Fruit fly (Drosophila melanogaster) whole organism: ENCODE data around the gene ZnT77C.

Experiments
- CG8478 ChIP-seq: fragments of >200 bp; optimal IDR thresholded peaks from 2 replicates; lab custom pipeline; 2018; ENCODE audit warnings: inconsistent platforms
- Dll ChIP-seq: fragments of >200 bp; optimal IDR thresholded peaks from 2 replicates; lab custom pipeline; 2017
- EcR ChIP-seq, 2 experiments: fragments of >200 bp; optimal IDR thresholded peaks; 2 replicates each; lab custom pipeline; 2017; ENCODE audit warnings: missing biosample characterization in 2 of 2, missing genetic modification characterization in 2 of 2, missing genetic modification reagents in 2 of 2
- pan ChIP-seq: fragments of >200 bp; optimal IDR thresholded peaks from 2 replicates; lab custom pipeline; 2017
- psq ChIP-seq: fragments of >200 bp; optimal IDR thresholded peaks from 2 replicates; lab custom pipeline; 2017
- usp ChIP-seq: fragments of >200 bp; optimal IDR thresholded peaks from 2 replicates; lab custom pipeline; 2017; ENCODE audit warnings: missing biosample characterization, missing genetic modification characterization, mixed read lengths

ZnT77C gene

DNA sequence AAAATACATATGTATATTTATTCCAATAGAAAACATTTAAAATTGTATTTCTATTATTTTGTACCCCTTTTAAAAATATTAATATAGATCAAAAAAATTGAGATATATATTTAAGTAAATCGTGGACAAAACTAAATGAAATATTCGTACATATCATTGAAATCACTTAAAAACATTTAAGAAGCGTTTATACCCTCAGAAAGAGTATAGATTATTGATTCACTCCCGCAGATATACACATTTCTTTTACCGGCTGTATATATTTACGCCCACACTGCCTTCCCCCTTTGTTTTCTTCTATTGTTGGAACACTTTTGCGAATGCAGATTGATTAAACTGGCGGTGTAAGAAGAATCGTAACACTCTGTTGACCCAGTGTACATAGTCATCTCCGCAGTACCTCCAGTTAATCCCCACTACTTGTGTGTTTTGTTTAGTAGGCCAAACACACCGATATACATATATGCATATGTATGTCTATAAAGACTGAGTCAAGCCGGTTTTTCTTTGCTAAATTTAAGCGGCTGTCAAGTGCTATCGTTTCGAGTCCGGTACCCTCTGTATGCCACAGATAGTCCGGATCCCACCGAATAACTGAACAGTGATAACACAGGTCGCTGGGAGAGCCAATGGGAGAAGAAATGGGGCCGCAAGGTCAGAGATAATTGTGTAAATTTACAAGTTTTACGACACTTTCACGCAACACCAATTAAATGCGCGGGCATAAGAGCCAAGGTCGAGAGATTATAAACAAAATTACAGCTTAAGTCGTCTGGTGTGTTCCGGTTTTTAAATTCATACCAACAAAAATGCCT lies 23.0 kb downstream of the ZnT77C start:
- no peak for TF ChIP-seq psq (lab: Kevin White, UChicago)

DNA sequence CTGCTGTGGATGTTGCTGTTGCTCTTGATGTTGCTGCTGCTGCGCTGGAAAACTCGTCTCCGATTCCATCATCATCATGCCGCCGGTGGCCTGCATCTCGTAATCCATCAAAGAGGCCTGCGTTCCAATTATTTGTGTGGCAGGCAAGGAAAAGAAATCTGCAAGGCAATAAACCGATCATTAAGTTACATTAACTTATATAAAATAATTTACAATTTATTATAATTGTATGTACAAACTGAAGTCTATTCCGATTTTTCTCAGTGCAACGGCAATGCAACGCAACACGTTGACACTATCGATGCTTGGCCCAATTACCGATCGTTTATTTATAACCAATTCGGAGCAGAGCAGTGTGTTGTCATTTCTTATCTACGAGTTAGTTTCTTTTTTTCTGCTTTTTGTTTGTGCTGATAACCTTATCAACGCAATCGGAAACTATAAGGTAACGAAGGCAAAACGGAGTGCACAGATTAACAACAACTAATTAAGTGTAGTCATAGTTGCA lies 23.7 kb downstream of the ZnT77C start:
- TF ChIP-seq pan (lab: Kevin White, UChicago) (no peak), usp (GFP tag; lab: Kevin White, UChicago) (no peak), Dll (lab: Kevin White, UChicago) (no peak), EcR (GFP tag; optimal IDR thresholded peaks at IDR 0.05; lab: Kevin White, UChicago) (no peak), psq (lab: Kevin White, UChicago) (no peak), CG8478 (lab: Kevin White, UChicago) (no peak)

DNA sequence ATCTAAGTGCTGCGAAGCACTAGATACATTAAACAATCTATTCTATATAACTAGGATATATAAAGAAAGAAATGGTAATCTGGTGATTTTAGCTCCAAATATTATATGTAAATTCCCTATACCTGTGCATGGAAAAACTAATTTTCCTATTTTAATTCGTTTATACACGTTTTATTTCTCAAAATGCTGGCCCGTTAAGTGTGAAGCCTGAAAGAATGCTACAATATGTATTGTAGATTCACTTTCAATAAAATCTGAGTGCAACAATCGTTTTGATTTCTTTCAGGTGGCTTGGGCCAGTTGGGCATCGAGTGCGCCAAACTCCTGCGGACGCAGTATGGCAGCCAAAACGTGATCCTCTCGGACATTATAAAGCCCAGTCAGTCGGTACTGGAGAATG lies 27.3 kb downstream of the ZnT77C start:
- TF ChIP-seq Dll (lab: Kevin White, UChicago), result no peak
- TF ChIP-seq usp (GFP tag; lab: Kevin White, UChicago), result no peak
- TF ChIP-seq pan (lab: Kevin White, UChicago), result no peak
- no peak for TF ChIP-seq CG8478 (lab: Kevin White, UChicago)
- no peak for TF ChIP-seq EcR (GFP tag; optimal IDR thresholded peaks at IDR 0.05; lab: Kevin White, UChicago)
- TF ChIP-seq psq (lab: Kevin White, UChicago), result no peak

DNA sequence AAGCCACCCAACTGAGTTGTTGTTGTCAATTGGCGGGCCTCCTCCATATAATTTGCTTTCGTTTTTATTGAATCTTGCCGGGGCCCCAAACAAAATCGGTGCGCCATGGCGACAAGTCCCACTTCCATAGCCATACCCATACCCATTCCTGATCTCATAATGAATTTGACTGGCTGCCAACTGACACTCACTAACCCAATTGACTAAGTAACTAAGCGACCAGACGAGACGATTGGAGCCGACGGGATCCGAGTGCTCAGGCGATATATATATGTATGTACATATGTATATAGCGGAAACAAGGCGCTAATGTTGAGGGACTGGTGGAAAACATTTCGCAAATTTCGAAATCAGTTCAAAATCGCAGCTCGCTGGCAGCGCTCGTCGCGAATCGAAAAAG lies 28.1 kb downstream of the ZnT77C start, which contains the start of gene Tdh:
TSS of gene Tdh (plus strand) at position 346 of the 400 bp plus-strand sequence.
- no peak for TF ChIP-seq usp (GFP tag; lab: Kevin White, UChicago)
- no peak for TF ChIP-seq EcR (GFP tag; optimal IDR thresholded peaks at IDR 0.05; lab: Kevin White, UChicago)
- TF ChIP-seq psq (lab: Kevin White, UChicago), result no peak
- TF ChIP-seq pan (lab: Kevin White, UChicago), result no peak
- no peak for TF ChIP-seq CG8478 (lab: Kevin White, UChicago)
- TF ChIP-seq Dll (lab: Kevin White, UChicago), result no peak

DNA sequence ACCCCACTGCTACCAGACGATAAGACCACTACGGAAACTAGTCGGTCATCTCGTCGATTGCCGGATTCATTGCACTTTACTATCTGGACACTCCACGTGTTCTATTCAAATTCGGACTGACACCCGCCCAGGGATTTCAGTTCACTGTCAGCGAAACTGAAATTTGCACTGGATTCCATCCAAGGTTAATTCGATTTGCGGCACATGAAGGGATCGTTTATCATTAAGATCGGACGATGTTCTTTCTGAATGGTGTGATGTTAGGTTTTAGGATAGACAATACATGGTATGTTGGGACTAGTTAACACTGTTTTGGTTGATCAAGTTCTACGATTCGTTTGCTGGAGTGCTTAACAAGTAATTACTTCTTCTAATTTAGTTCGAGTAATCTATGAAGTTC lies 28.8 kb downstream of the ZnT77C start, which contains the start of gene CG42764:
TSS of gene CG42764 (minus strand) at position 101 of the 400 bp plus-strand sequence.
- no peak for TF ChIP-seq Dll (lab: Kevin White, UChicago)
- TF ChIP-seq CG8478 (lab: Kevin White, UChicago), result no peak
- TF ChIP-seq usp (GFP tag; lab: Kevin White, UChicago), result no peak
- TF ChIP-seq pan (lab: Kevin White, UChicago), result no peak
- no peak for TF ChIP-seq EcR (GFP tag; optimal IDR thresholded peaks at IDR 0.05; lab: Kevin White, UChicago)
- TF ChIP-seq psq (lab: Kevin White, UChicago), result no peak

DNA sequence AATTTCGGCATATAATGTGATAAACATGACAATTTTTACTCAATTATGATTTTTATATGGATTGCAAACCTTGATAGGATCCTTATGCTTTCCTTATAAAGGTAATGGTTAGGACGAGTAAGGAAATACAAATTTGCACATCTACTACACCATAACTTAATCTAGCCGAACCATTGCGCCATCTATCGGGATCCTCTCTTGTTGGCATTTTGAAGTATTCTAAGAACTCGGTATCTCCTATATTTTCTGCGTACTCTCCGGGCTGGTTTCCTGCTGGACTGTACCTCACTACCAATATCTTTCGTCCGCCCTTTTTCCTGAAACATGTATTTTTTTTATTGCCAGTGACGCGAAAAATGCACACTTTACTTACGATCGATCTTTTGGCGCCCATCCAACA lies 30.0 kb downstream of the ZnT77C start, which contains the start of gene atk:
TSS of gene atk (minus strand) at position 186 of the 400 bp plus-strand sequence.
- no peak for TF ChIP-seq CG8478 (lab: Kevin White, UChicago)
- no peak for TF ChIP-seq EcR (GFP tag; optimal IDR thresholded peaks at IDR 0.05; lab: Kevin White, UChicago)
- no peak for TF ChIP-seq pan (lab: Kevin White, UChicago)
- no peak for TF ChIP-seq psq (lab: Kevin White, UChicago)
- TF ChIP-seq usp (GFP tag; lab: Kevin White, UChicago), result no peak
- no peak for TF ChIP-seq Dll (lab: Kevin White, UChicago)

DNA sequence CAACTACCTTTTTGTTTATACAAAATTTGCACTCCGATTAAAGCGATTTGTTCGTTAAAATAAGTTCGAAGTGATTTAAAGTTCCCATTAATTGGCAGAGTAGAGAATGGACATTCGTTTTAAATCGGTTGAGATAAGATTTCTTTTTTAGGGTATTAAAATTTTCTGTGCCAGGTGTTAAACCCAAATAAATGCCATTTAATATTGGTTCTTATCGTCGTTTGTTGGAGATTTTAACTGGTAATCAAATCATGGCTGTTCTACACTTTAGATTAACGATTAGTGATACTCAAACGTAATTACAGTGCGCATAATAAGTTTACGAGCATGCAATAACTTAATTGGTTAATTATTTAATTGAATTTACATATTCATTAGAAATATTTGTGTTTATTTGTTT lies 32.3 kb downstream of the ZnT77C start:
- TF ChIP-seq psq (lab: Kevin White, UChicago), result no peak
- TF ChIP-seq Dll (lab: Kevin White, UChicago), result no peak
- no peak for TF ChIP-seq CG8478 (lab: Kevin White, UChicago)
- TF ChIP-seq usp (GFP tag; lab: Kevin White, UChicago), result no peak
- TF ChIP-seq EcR (GFP tag; optimal IDR thresholded peaks at IDR 0.05; lab: Kevin White, UChicago), result no peak
- TF ChIP-seq pan (lab: Kevin White, UChicago), result no peak

DNA sequence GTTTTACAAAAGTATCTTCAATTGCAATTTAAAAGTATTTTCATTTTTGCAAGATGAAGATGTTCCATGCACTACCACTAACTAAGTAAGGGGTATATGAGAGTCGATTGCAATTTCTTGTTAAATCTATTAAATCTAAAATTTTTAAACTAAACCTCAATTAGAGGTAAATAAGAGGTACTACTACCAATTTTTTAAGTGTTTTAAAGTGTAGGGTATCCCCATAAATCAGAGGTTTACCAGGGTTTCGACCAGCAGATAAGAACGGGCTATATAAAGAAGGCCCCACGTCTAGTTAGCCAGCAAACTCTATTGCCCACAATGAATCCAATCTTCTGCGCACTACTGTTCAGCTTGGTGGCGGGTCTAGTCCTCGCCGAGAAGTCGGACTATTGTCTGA lies 34.3 kb downstream of the ZnT77C start, which contains the start of gene mag:
TSS of gene mag (plus strand) at position 301 of the 400 bp plus-strand sequence.
- TF ChIP-seq psq (lab: Kevin White, UChicago) (no peak), EcR (GFP tag; optimal IDR thresholded peaks at IDR 0.05; lab: Kevin White, UChicago) (no peak), pan (lab: Kevin White, UChicago) (no peak), CG8478 (lab: Kevin White, UChicago) (no peak), usp (GFP tag; lab: Kevin White, UChicago) (no peak), Dll (lab: Kevin White, UChicago) (no peak)

DNA sequence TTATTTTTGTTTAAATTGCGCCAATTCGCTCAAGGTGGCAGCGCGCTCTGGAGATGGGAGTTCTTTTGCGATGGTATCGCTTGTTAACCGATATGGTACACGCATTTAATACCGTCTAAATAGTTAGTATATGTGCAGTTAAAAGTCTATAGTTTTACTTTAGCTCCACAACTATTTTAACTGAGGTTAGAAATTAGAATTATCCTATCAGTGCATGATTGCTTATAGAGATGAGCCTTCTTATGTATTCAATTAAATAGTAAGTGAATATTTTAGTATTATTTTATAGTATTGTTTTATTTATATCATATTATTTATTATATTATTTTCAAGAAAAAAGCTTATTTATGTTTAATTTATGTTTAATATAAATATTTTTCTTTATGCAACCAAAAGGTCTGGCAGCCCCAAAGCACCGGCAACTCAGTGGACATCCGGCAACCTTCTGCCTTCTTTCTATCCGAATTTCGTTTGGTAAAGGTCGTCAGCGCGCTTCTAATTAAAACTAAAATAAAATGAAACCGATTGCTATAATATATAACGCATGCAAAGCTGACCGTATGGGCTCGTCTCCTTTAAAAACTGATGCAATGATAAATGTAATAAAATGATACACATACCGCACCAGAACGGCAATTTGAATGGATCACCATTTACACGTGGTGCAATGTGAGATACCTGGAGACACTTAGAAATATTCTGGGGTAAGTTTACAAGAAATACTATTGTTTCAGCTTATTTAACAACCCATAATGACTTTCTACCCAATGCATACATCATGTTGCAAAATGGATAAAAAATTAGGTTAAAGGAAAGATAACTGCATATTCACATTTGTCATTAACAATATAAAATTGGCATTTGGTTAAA lies 41.7 kb downstream of the ZnT77C start, which contains the start of gene CG5199:
TSS of gene CG5199 (minus strand) at position 52 of the 870 bp plus-strand sequence.
- no peak for TF ChIP-seq psq (lab: Kevin White, UChicago)

DNA sequence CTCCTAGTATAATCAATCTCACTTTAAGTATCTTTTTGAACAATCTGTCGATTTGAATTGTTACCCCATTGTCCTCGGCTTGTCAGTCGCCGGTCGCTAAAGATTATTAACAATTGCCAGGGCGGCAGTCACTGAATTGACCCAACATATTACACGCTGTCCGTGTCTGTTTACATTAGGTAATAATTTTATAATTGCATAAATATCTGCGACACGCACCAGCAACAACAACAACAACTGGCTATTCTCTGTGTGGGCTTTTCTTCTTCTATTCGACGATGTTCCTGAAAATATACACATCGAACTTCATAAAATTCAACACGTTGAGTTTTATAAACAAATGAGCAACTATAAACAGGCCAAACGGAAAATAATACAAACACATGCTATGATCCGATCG lies 45.9 kb downstream of the ZnT77C start:
- TF ChIP-seq psq (lab: Kevin White, UChicago) (no peak), usp (GFP tag; lab: Kevin White, UChicago) (no peak), pan (lab: Kevin White, UChicago) (no peak), EcR (GFP tag; optimal IDR thresholded peaks at IDR 0.05; lab: Kevin White, UChicago) (no peak), CG8478 (lab: Kevin White, UChicago) (no peak), Dll (lab: Kevin White, UChicago) (no peak)

DNA sequence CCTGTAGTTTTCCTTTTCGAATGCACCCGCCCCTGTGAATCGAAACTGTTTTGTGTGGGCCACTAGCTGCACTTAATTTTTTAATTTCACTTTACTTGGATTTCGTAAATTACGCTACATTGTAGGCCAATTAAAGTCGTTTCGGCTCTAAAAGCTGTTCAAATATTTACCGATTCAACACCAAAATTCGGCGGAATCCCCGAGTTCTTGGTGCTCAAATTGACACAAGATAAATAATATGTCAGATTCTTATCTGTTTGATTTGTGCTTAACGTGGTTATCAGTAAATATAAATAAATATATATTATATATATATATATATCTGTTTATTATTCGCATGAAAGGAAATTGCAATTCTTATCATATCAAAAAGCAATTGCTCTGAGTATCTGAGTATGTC lies 46.8 kb downstream of the ZnT77C start:
- TF ChIP-seq usp (GFP tag; lab: Kevin White, UChicago), result no peak
- no peak for TF ChIP-seq psq (lab: Kevin White, UChicago)
- no peak for TF ChIP-seq pan (lab: Kevin White, UChicago)
- TF ChIP-seq Dll (lab: Kevin White, UChicago), result no peak
- no peak for TF ChIP-seq EcR (GFP tag; optimal IDR thresholded peaks at IDR 0.05; lab: Kevin White, UChicago)
- TF ChIP-seq CG8478 (lab: Kevin White, UChicago), result no peak
